Worm (Caenorhabditis elegans) whole organism, L1 larva: ENCODE results near the gene F43C1.5.
A peak's percentile ranks its signal among the peaks of the same experiment; 100 is the strongest.

Experiments
- blmp-1 ChIP-seq: fragments of 150-350 bp; optimal IDR thresholded peaks from 2 replicates; lab custom pipeline; 2014; ENCODE audit warnings: missing biosample characterization, missing genetic modification characterization
- ceh-63 ChIP-seq: fragments of 200-800 bp; sonication (Bioruptor generic); optimal IDR thresholded peaks from 2 replicates; lab custom pipeline; 2018; ENCODE audit warnings: mild to moderate bottlenecking, missing genetic modification characterization, missing compliant biosample characterization
- ceh-82 ChIP-seq, 3 experiments: fragments of 150-350 bp in 1 of 3; sonication (generic microtip) in 2 of 3; optimal IDR thresholded peaks; 2 replicates each; lab custom pipeline; 2014 to 2017; ENCODE audit warnings: missing biosample characterization in 3 of 3, missing genetic modification characterization in 3 of 3
- efl-1 ChIP-seq, 4 experiments: fragments of 150-350 bp; optimal IDR thresholded peaks in 3 of 4; peaks in 1 of 4; 1 replicate in 1 of 4; 2 replicates in 3 of 4; lab custom pipeline; 2014; ENCODE audit warnings: missing biosample characterization in 2 of 4, missing genetic modification characterization in 2 of 4, missing genetic modification reagents in 2 of 4
- egl-27 ChIP-seq, 2 experiments: fragments of 150-350 bp in 1 of 2; sonication (generic microtip); optimal IDR thresholded peaks; 3 replicates each; lab custom pipeline; 2017 to 2018; ENCODE audit warnings: missing biosample characterization in 2 of 2, missing genetic modification characterization in 2 of 2, missing genetic modification reagents in 2 of 2
- elt-2 ChIP-seq: sonication (generic microtip); optimal IDR thresholded peaks from 2 replicates; lab custom pipeline; 2016; ENCODE audit warnings: missing genetic modification characterization, mild to moderate bottlenecking, inconsistent platforms, missing compliant biosample characterization, missing genetic modification reagents
- elt-3 ChIP-seq, 6 experiments: fragments of 150-350 bp in 1 of 6; sonication (generic microtip); optimal IDR thresholded peaks; 2 replicates each; lab custom pipeline; 2017 to 2018; ENCODE audit warnings: missing biosample characterization in 6 of 6, missing genetic modification characterization in 6 of 6, inconsistent platforms in 1 of 6
- fkh-4 ChIP-seq: sonication (generic microtip); optimal IDR thresholded peaks from 2 replicates; lab custom pipeline; 2016; ENCODE audit warnings: missing compliant biosample characterization, missing genetic modification characterization, borderline replicate concordance
- fos-1 ChIP-seq: fragments of 150-350 bp; optimal IDR thresholded peaks from 2 replicates; lab custom pipeline; 2014; ENCODE audit warnings: missing biosample characterization, missing genetic modification characterization
- irx-1 ChIP-seq: sonication (generic microtip); optimal IDR thresholded peaks from 2 replicates; lab custom pipeline; 2016; ENCODE audit warnings: missing genetic modification characterization, missing compliant biosample characterization
- isw-1 ChIP-seq: fragments of 200-800 bp; sonication (Bioruptor generic); IDR thresholded peaks from 2 replicates; pipeline ENCODE4 v1.3.6; 2022; ENCODE audit warnings: missing genetic modification characterization, missing compliant biosample characterization
- jun-1 ChIP-seq: fragments of 150-350 bp; optimal IDR thresholded peaks from 2 replicates; lab custom pipeline; 2014; ENCODE audit warnings: missing biosample characterization, missing genetic modification reagents, missing genetic modification characterization
- lin-15B ChIP-seq: fragments of 150-350 bp; sonication (generic microtip); optimal IDR thresholded peaks from 3 replicates; lab custom pipeline; 2014; ENCODE audit warnings: missing biosample characterization, missing genetic modification characterization
- lin-35 ChIP-seq, 2 experiments: fragments of 150-350 bp; optimal IDR thresholded peaks; 2 replicates each; lab custom pipeline; 2014; ENCODE audit warnings: missing biosample characterization in 2 of 2, missing genetic modification characterization in 2 of 2, missing genetic modification reagents in 2 of 2
- lin-39 ChIP-seq: fragments of 150-350 bp; optimal IDR thresholded peaks from 2 replicates; lab custom pipeline; 2014; ENCODE audit warnings: missing biosample characterization, missing genetic modification reagents, missing genetic modification characterization
- lsy-2 ChIP-seq, 2 experiments: fragments of 150-350 bp; optimal IDR thresholded peaks; 2 replicates each; lab custom pipeline; 2014; ENCODE audit warnings: missing biosample characterization in 2 of 2, missing genetic modification characterization in 2 of 2
- mdl-1 ChIP-seq, 2 experiments: fragments of 150-350 bp; optimal IDR thresholded peaks; 2 replicates each; lab custom pipeline; 2014 to 2017; ENCODE audit warnings: missing biosample characterization in 2 of 2, missing genetic modification characterization in 2 of 2, inconsistent platforms in 1 of 2
- mef-2 ChIP-seq: fragments of 150-350 bp; optimal IDR thresholded peaks from 2 replicates; lab custom pipeline; 2014; ENCODE audit warnings: missing biosample characterization, missing genetic modification characterization
- nhr-11 ChIP-seq: fragments of 150-350 bp; optimal IDR thresholded peaks from 2 replicates; lab custom pipeline; 2014; ENCODE audit warnings: missing biosample characterization, missing genetic modification characterization
- nhr-20 ChIP-seq: sonication (generic microtip); optimal IDR thresholded peaks from 2 replicates; lab custom pipeline; 2016; ENCODE audit warnings: mild to moderate bottlenecking, missing genetic modification characterization, missing compliant biosample characterization
- nhr-47 ChIP-seq: sonication (generic microtip); optimal IDR thresholded peaks from 2 replicates; lab custom pipeline; 2016; ENCODE audit warnings: mild to moderate bottlenecking, missing genetic modification characterization, moderate library complexity, missing compliant biosample characterization
- nhr-71 ChIP-seq: sonication (generic microtip); optimal IDR thresholded peaks from 2 replicates; lab custom pipeline; 2016; ENCODE audit warnings: mild to moderate bottlenecking, missing genetic modification characterization, moderate library complexity, missing compliant biosample characterization
- nhr-76 ChIP-seq: sonication (generic microtip); optimal IDR thresholded peaks from 2 replicates; lab custom pipeline; 2017; ENCODE audit warnings: missing biosample characterization, missing genetic modification characterization
- nhr-85 ChIP-seq: sonication (generic microtip); peaks from one replicate; lab custom pipeline; 2016; ENCODE audit warnings: missing genetic modification characterization, inconsistent platforms, missing compliant biosample characterization
- pax-3 ChIP-seq: fragments of 200-800 bp; sonication (Bioruptor generic); optimal IDR thresholded peaks from 2 replicates; lab custom pipeline; 2018; ENCODE audit warnings: mild to moderate bottlenecking, missing genetic modification characterization, moderate library complexity, missing compliant biosample characterization
- pqm-1 ChIP-seq: sonication (generic microtip); optimal IDR thresholded peaks from 3 replicates; lab custom pipeline; 2017; ENCODE audit warnings: missing biosample characterization, missing genetic modification characterization
- rnt-1 ChIP-seq: sonication (generic microtip); optimal IDR thresholded peaks from 2 replicates; lab custom pipeline; 2016; ENCODE audit warnings: mild to moderate bottlenecking, missing genetic modification characterization, moderate library complexity, missing compliant biosample characterization
- skn-1 ChIP-seq: fragments of 150-350 bp; optimal IDR thresholded peaks from 2 replicates; lab custom pipeline; 2014; ENCODE audit warnings: missing biosample characterization, missing genetic modification characterization
- snpc-4 ChIP-seq: fragments of 150-350 bp; optimal IDR thresholded peaks from 2 replicates; lab custom pipeline; 2014; ENCODE audit warnings: missing biosample characterization, missing genetic modification characterization
- sup-37 ChIP-seq: fragments of 200-800 bp; sonication (Bioruptor generic); optimal IDR thresholded peaks from 2 replicates; lab custom pipeline; 2018; ENCODE audit warnings: mild to moderate bottlenecking, missing genetic modification characterization, missing compliant biosample characterization
- swsn-7 ChIP-seq: sonication (generic microtip); optimal IDR thresholded peaks from 2 replicates; lab custom pipeline; 2016; ENCODE audit warnings: missing genetic modification characterization, missing compliant biosample characterization
- unc-30 ChIP-seq: sonication (generic microtip); optimal IDR thresholded peaks from 2 replicates; lab custom pipeline; 2017; ENCODE audit warnings: missing biosample characterization, missing genetic modification characterization
- zip-4 ChIP-seq: fragments of 200-800 bp; sonication (Bioruptor generic); optimal IDR thresholded peaks from 2 replicates; lab custom pipeline; 2018; ENCODE audit warnings: mild to moderate bottlenecking, missing genetic modification characterization, moderate library complexity, missing compliant biosample characterization
- ztf-4 ChIP-seq: fragments of 150-350 bp; optimal IDR thresholded peaks from 2 replicates; lab custom pipeline; 2014; ENCODE audit warnings: missing biosample characterization, missing genetic modification characterization

F43C1.5 gene

ce11 chrIII:4237660-4238059 is 8.7 kb downstream of the F43C1.5 start (continued):
- TF ChIP-seq nhr-71 (peak; percentile 98), ceh-82 (tag; optimal IDR thresholded peaks at IDR 0.05; lab: Kevin White, UChicago) (peak; percentile 72 to 79 (median 79)), ztf-4 (tag; lab: Kevin White, UChicago) (peak; percentile 94), rnt-1 (tag; lab: Kevin White, UChicago) (peak; percentile 91), mdl-1 (tag; optimal IDR thresholded peaks at IDR 0.05; lab: Kevin White, UChicago) (peak; percentile 66 to 97), zip-4 (GFP tag; lab: Kevin White, UChicago) (peak; percentile 49), egl-27 (tag; optimal IDR thresholded peaks at IDR 0.05; lab: Kevin White, UChicago) (peak; percentile 61 to 94), nhr-76 (no peak), isw-1 (peak; percentile 77), pqm-1 (tag; lab: Kevin White, UChicago) (no peak), swsn-7 (tag; lab: Kevin White, UChicago) (peak; percentile 93), mef-2 (tag; lab: Kevin White, UChicago) (peak; percentile 57), lin-39 (tag; lab: Kevin White, UChicago) (peak; percentile 19)

ce11 chrIII:4240126-4240525 is 11.2 kb downstream of the F43C1.5 start:
- TF ChIP-seq zip-4 (GFP tag; lab: Kevin White, UChicago) (no peak), lsy-2 (tag; optimal IDR thresholded peaks at IDR 0.05; lab: Kevin White, UChicago) (peak in 1 of 2 experiments; percentile 3), unc-30 (tag; lab: Kevin White, UChicago) (no peak), efl-1 (optimal IDR thresholded peaks at IDR 0.05; lab: Kevin White, UChicago) (no peak), efl-1 (GFP tag; optimal IDR thresholded peaks at IDR 0.05 in 1 of 2; lab: Kevin White, UChicago) (peak in 1 of 2 experiments; percentile 90), elt-2 (tag; lab: Kevin White, UChicago) (peak; percentile 87), lin-15B (tag; lab: Kevin White, UChicago) (no peak), nhr-20 (tag; lab: Kevin White, UChicago) (peak; percentile 76), elt-3 (tag; optimal IDR thresholded peaks at IDR 0.05; lab: Kevin White, UChicago) (peak in 3 of 6 experiments; percentile 10 to 51 (median 27)), lin-35 (GFP tag; optimal IDR thresholded peaks at IDR 0.05; lab: Kevin White, UChicago) (peak in 1 of 2 experiments; percentile 13), irx-1 (tag; lab: Kevin White, UChicago) (no peak)
- TF ChIP-seq, all 84 proteins: peak for 6

ce11 chrIII:4241181-4241580 is 12.2 kb downstream of the F43C1.5 start:
- TF ChIP-seq lin-35 (GFP tag; optimal IDR thresholded peaks at IDR 0.05; lab: Kevin White, UChicago) (no peak), snpc-4 (tag; lab: Kevin White, UChicago) (no peak), sup-37 (GFP tag; lab: Kevin White, UChicago) (no peak), unc-30 (tag; lab: Kevin White, UChicago) (no peak), fkh-4 (tag; lab: Kevin White, UChicago) (no peak), nhr-20 (tag; lab: Kevin White, UChicago) (peak; percentile 49), pqm-1 (tag; lab: Kevin White, UChicago) (no peak), jun-1 (tag; lab: Kevin White, UChicago) (no peak), ceh-82 (tag; optimal IDR thresholded peaks at IDR 0.05; lab: Kevin White, UChicago) (no peak), ceh-63 (no peak), nhr-47 (tag; lab: Kevin White, UChicago) (no peak), lin-39 (tag; lab: Kevin White, UChicago) (no peak), nhr-11 (no peak), egl-27 (tag; optimal IDR thresholded peaks at IDR 0.05; lab: Kevin White, UChicago) (no peak), fos-1 (no peak), pax-3 (tag; lab: Kevin White, UChicago) (no peak), nhr-85 (tag; lab: Kevin White, UChicago) (peak; percentile 86)

ce11 chrIII:4242225-4242862 is 13.4 kb downstream of the F43C1.5 start, which contains the start of gene F43C1.7:
TSS of gene F43C1.7 (minus strand) at chrIII:4242575.
- TF ChIP-seq skn-1 (tag; lab: Kevin White, UChicago) (peak; percentile 66), blmp-1 (tag; lab: Kevin White, UChicago) (no peak), zip-4 (GFP tag; lab: Kevin White, UChicago) (peak; percentile 30)
